Worm (Caenorhabditis elegans): Measurements from ENCODE around the gene ergo-1.

ce11 chrV:1048482-1048881, 39.9 kb downstream of the ergo-1 start, which contains the start of gene nra-4:
- no peak for TF ChIP-seq pha-4 (tag; optimal IDR thresholded peaks at IDR 0.05)
- no peak for TF ChIP-seq drap-1 (GFP tag; optimal IDR thresholded peaks at IDR 0.05)
- TF ChIP-seq nhr-237 (tag; optimal IDR thresholded peaks at IDR 0.05): no peak
- TF ChIP-seq unc-62 (GFP tag; optimal IDR thresholded peaks at IDR 0.05): no peak
- no peak for TF ChIP-seq ztf-11 (tag; optimal IDR thresholded peaks at IDR 0.05)
- TF ChIP-seq mep-1 (tag; optimal IDR thresholded peaks at IDR 0.05): no peak
- no peak for TF ChIP-seq lsy-2 (tag; optimal IDR thresholded peaks at IDR 0.05)
- TF ChIP-seq nhr-12 (tag; optimal IDR thresholded peaks at IDR 0.05): no peak

Data from whole organism, mixed stage, embryonic.